Fruit fly (Drosophila melanogaster) whole organism, embryonic: Measurements from ENCODE around the gene tipE.

Source experiments
- CG10209 ChIP-seq: fragments of 200-800 bp; sonication (Bioruptor generic); optimal IDR thresholded peaks from 3 replicates; lab custom pipeline; 2017; ENCODE audit warnings: missing biosample characterization, mild to moderate bottlenecking, missing genetic modification characterization, missing genetic modification reagents
- CG10321 ChIP-seq: fragments of 200-800 bp; sonication (Bioruptor generic); IDR thresholded peaks from 2 replicates; pipeline ENCODE4 v1.3.6; 2022; ENCODE audit warnings: missing biosample characterization, missing genetic modification characterization
- CG10366 ChIP-seq: fragments of 200-800 bp; sonication (Bioruptor generic); IDR thresholded peaks from 2 replicates; pipeline ENCODE4 v1.3.6; 2022; ENCODE audit warnings: missing biosample characterization, missing genetic modification characterization
- CG11247 ChIP-seq: fragments of 200-800 bp; sonication (Bioruptor generic); IDR thresholded peaks from 2 replicates; pipeline ENCODE4 v1.3.6; 2022; ENCODE audit warnings: missing biosample characterization, missing genetic modification characterization
- CG11456 ChIP-seq: fragments of 200-800 bp; sonication (Bioruptor generic); IDR thresholded peaks from 3 replicates; pipeline ENCODE4 v1.3.6; 2022; ENCODE audit warnings: missing biosample characterization, missing genetic modification characterization
- CG15514 ChIP-seq: fragments of 200-800 bp; sonication (Bioruptor generic); optimal IDR thresholded peaks from 3 replicates; lab custom pipeline; 2017; ENCODE audit warnings: missing biosample characterization, missing genetic modification characterization, mild to moderate bottlenecking, moderate library complexity, missing genetic modification reagents
- CG15601 ChIP-seq: fragments of 200-800 bp; sonication (Bioruptor generic); optimal IDR thresholded peaks from 3 replicates; lab custom pipeline; 2019; ENCODE audit warnings: missing biosample characterization, mild to moderate bottlenecking, missing genetic modification characterization, moderate library complexity
- CG17361 ChIP-seq: fragments of 200-800 bp; sonication (Bioruptor generic); IDR thresholded peaks from 3 replicates; pipeline ENCODE4 v1.3.6; 2022; ENCODE audit warnings: missing biosample characterization, missing genetic modification characterization
- CG17568 ChIP-seq: fragments of 200-800 bp; sonication (Bioruptor generic); optimal IDR thresholded peaks from 2 replicates; lab custom pipeline; 2018; ENCODE audit warnings: missing biosample characterization, mild to moderate bottlenecking, missing genetic modification characterization, moderate library complexity
- CG2199 ChIP-seq: fragments of 200-800 bp; sonication (Bioruptor generic); IDR thresholded peaks from 3 replicates; pipeline ENCODE4 v1.3.6; 2022; ENCODE audit warnings: missing biosample characterization, missing genetic modification characterization
- CG2202 ChIP-seq: fragments of 200-800 bp; sonication (Bioruptor generic); optimal IDR thresholded peaks from 2 replicates; lab custom pipeline; 2018; ENCODE audit warnings: missing biosample characterization, mild to moderate bottlenecking, missing genetic modification characterization
- CG2678 ChIP-seq: fragments of 200-800 bp; sonication (Bioruptor generic); optimal IDR thresholded peaks from 3 replicates; lab custom pipeline; 2019; ENCODE audit warnings: missing biosample characterization, mild to moderate bottlenecking, missing genetic modification characterization, moderate library complexity
- CG3163 ChIP-seq: fragments of 200-800 bp; sonication (Bioruptor generic); optimal IDR thresholded peaks from 3 replicates; lab custom pipeline; 2016; ENCODE audit warnings: missing biosample characterization, missing genetic modification characterization
- CG4820 ChIP-seq: fragments of 200-800 bp; sonication (Bioruptor generic); optimal IDR thresholded peaks from 3 replicates; lab custom pipeline; 2016; ENCODE audit warnings: missing biosample characterization, missing genetic modification characterization
- CG9437 ChIP-seq: fragments of 200-800 bp; sonication (Bioruptor generic); optimal IDR thresholded peaks from 2 replicates; lab custom pipeline; 2018; ENCODE audit warnings: missing biosample characterization, mild to moderate bottlenecking, missing genetic modification characterization
- Dip2 ChIP-seq: fragments of 200-800 bp; sonication (Bioruptor generic); IDR thresholded peaks from 2 replicates; pipeline ENCODE4 v1.3.6; 2022; ENCODE audit warnings: missing biosample characterization, missing genetic modification characterization
- Oli ChIP-seq: fragments of 200-800 bp; sonication (Bioruptor generic); optimal IDR thresholded peaks from 2 replicates; lab custom pipeline; 2018; ENCODE audit warnings: missing biosample characterization, mild to moderate bottlenecking, missing genetic modification characterization, moderate library complexity
- Sry-δ ChIP-seq: fragments of 200-800 bp; sonication (Bioruptor generic); optimal IDR thresholded peaks from 2 replicates; lab custom pipeline; 2016; ENCODE audit warnings: missing biosample characterization, missing genetic modification characterization
- TFAM ChIP-seq: fragments of 200-800 bp; sonication (Bioruptor generic); optimal IDR thresholded peaks from 2 replicates; lab custom pipeline; 2017; ENCODE audit warnings: missing biosample characterization, missing genetic modification characterization, inconsistent platforms
- Trl ChIP-seq, 3 experiments: fragments of >200 bp in 2 of 3; fragments of 200-800 bp in 1 of 3; sonication (Bioruptor generic) in 1 of 3; optimal IDR thresholded peaks; 2 replicates in 1 of 3; 3 replicates in 2 of 3; lab custom pipeline; 2016 to 2017; ENCODE audit warnings: missing biosample characterization in 1 of 3, missing genetic modification characterization in 1 of 3
- amos ChIP-seq: fragments of 200-800 bp; sonication (Bioruptor generic); IDR thresholded peaks from 2 replicates; pipeline ENCODE4 v1.3.6; 2022; ENCODE audit warnings: missing biosample characterization, missing genetic modification characterization; ENCODE audit not compliant: partially characterized antibody
- ash1 ChIP-seq: fragments of 200-800 bp; sonication (Bioruptor generic); optimal IDR thresholded peaks from 2 replicates; lab custom pipeline; 2018; ENCODE audit warnings: missing biosample characterization, mild to moderate bottlenecking, missing genetic modification characterization
- chif ChIP-seq, 2 experiments: fragments of 200-800 bp; sonication (Bioruptor generic); optimal IDR thresholded peaks; 3 replicates each; lab custom pipeline; 2016; ENCODE audit warnings: missing biosample characterization in 2 of 2, missing genetic modification characterization in 2 of 2
- chn ChIP-seq: fragments of 200-800 bp; sonication (Bioruptor generic); optimal IDR thresholded peaks from 2 replicates; lab custom pipeline; 2016; ENCODE audit warnings: missing biosample characterization, missing genetic modification characterization
- da ChIP-seq: fragments of 200-800 bp; sonication (Bioruptor generic); optimal IDR thresholded peaks from 2 replicates; lab custom pipeline; 2016; ENCODE audit warnings: missing biosample characterization, missing genetic modification characterization
- dpn ChIP-seq, 2 experiments: fragments of 200-800 bp; sonication (Bioruptor generic); optimal IDR thresholded peaks; 3 replicates each; lab custom pipeline; 2016; ENCODE audit warnings: missing biosample characterization in 2 of 2, missing genetic modification characterization in 2 of 2
- dysf ChIP-seq: fragments of 200-800 bp; sonication (Bioruptor generic); IDR thresholded peaks from 3 replicates; pipeline ENCODE4 v1.3.6; 2022; ENCODE audit warnings: missing biosample characterization, missing genetic modification characterization
- en ChIP-seq: fragments of 200-800 bp; sonication (Bioruptor generic); optimal IDR thresholded peaks from 2 replicates; lab custom pipeline; 2016; ENCODE audit warnings: missing biosample characterization, missing genetic modification characterization
- ewg ChIP-seq: fragments of 200-800 bp; sonication (Bioruptor generic); optimal IDR thresholded peaks from 3 replicates; lab custom pipeline; 2017; ENCODE audit warnings: mild to moderate bottlenecking, missing biosample characterization, missing genetic modification reagents, missing genetic modification characterization
- ind ChIP-seq: fragments of 200-800 bp; sonication (Bioruptor generic); optimal IDR thresholded peaks from 3 replicates; lab custom pipeline; 2016; ENCODE audit warnings: missing biosample characterization, missing genetic modification characterization
- knrl ChIP-seq: fragments of 200-800 bp; sonication (Bioruptor generic); IDR thresholded peaks from 3 replicates; pipeline ENCODE4 v1.3.6; 2022; ENCODE audit warnings: missing biosample characterization, missing genetic modification characterization; ENCODE audit not compliant: partially characterized antibody
- lmd ChIP-seq: fragments of 200-800 bp; sonication (Bioruptor generic); IDR thresholded peaks from 2 replicates; pipeline ENCODE4 v1.3.6; 2022; ENCODE audit warnings: missing biosample characterization, missing genetic modification characterization
- lola ChIP-seq, 3 experiments: fragments of >200 bp in 2 of 3; fragments of 200-800 bp in 1 of 3; sonication (Bioruptor generic) in 1 of 3; optimal IDR thresholded peaks; 2 replicates each; lab custom pipeline; 2017 to 2019; ENCODE audit warnings: missing biosample characterization in 3 of 3, missing genetic modification characterization in 3 of 3, mild to moderate bottlenecking in 1 of 3, moderate library complexity in 1 of 3
- mam ChIP-seq: fragments of 200-800 bp; sonication (Bioruptor generic); optimal IDR thresholded peaks from 3 replicates; lab custom pipeline; 2016; ENCODE audit warnings: missing biosample characterization, missing genetic modification characterization
- nau ChIP-seq: fragments of 200-800 bp; sonication (Bioruptor generic); optimal IDR thresholded peaks from 3 replicates; lab custom pipeline; 2017; ENCODE audit warnings: missing biosample characterization, mild to moderate bottlenecking, missing genetic modification characterization, missing genetic modification reagents
- nom ChIP-seq: fragments of 200-800 bp; sonication (Bioruptor generic); optimal IDR thresholded peaks from 2 replicates; lab custom pipeline; 2017; ENCODE audit warnings: missing biosample characterization, missing genetic modification characterization, mild to moderate bottlenecking, moderate library complexity, missing genetic modification reagents
- otp ChIP-seq: fragments of 200-800 bp; sonication (Bioruptor generic); IDR thresholded peaks from 3 replicates; pipeline ENCODE4, ENCODE4 v1.3.6; 2022; ENCODE audit warnings: missing biosample characterization, missing genetic modification characterization
- rib ChIP-seq: fragments of 200-800 bp; sonication (Bioruptor generic); IDR thresholded peaks from 2 replicates; pipeline ENCODE4 v1.3.6; 2022; ENCODE audit warnings: missing biosample characterization, missing genetic modification characterization
- schlank ChIP-seq: fragments of 200-800 bp; sonication (Bioruptor generic); optimal IDR thresholded peaks from 2 replicates; lab custom pipeline; 2018; ENCODE audit warnings: missing biosample characterization, mild to moderate bottlenecking, missing genetic modification characterization
- sqz ChIP-seq: fragments of 200-800 bp; sonication (Bioruptor generic); optimal IDR thresholded peaks from 3 replicates; lab custom pipeline; 2018; ENCODE audit warnings: missing biosample characterization, mild to moderate bottlenecking, missing genetic modification characterization
- tgo ChIP-seq: fragments of 200-800 bp; sonication (Bioruptor generic); IDR thresholded peaks from 3 replicates; pipeline ENCODE4 v1.3.6; 2022; ENCODE audit warnings: missing biosample characterization, missing genetic modification characterization
- tin ChIP-seq: fragments of 200-800 bp; sonication (Bioruptor generic); optimal IDR thresholded peaks from 3 replicates; lab custom pipeline; 2016; ENCODE audit warnings: missing biosample characterization, missing genetic modification characterization
- tll ChIP-seq, 2 experiments: fragments of 200-800 bp in 1 of 2; fragments of >200 bp in 1 of 2; sonication (Bioruptor generic) in 1 of 2; optimal IDR thresholded peaks; 2 replicates each; lab custom pipeline; 2017 to 2019; ENCODE audit warnings: missing biosample characterization in 2 of 2, missing genetic modification characterization in 2 of 2, mild to moderate bottlenecking in 1 of 2, moderate library complexity in 1 of 2
- toy ChIP-seq: fragments of 200-800 bp; sonication (Bioruptor generic); IDR thresholded peaks from 2 replicates; pipeline ENCODE4 v1.3.6; 2022; ENCODE audit warnings: missing biosample characterization, missing genetic modification characterization
- zf30C ChIP-seq: fragments of 200-800 bp; sonication (Bioruptor generic); optimal IDR thresholded peaks from 3 replicates; lab custom pipeline; 2018; ENCODE audit warnings: missing biosample characterization, mild to moderate bottlenecking, missing genetic modification characterization
- zfh1 ChIP-seq: fragments of 200-800 bp; sonication (Bioruptor generic); IDR thresholded peaks from 3 replicates; pipeline ENCODE4 v1.3.6; 2022; ENCODE audit warnings: missing biosample characterization, missing genetic modification characterization

Gene tipE

DNA sequence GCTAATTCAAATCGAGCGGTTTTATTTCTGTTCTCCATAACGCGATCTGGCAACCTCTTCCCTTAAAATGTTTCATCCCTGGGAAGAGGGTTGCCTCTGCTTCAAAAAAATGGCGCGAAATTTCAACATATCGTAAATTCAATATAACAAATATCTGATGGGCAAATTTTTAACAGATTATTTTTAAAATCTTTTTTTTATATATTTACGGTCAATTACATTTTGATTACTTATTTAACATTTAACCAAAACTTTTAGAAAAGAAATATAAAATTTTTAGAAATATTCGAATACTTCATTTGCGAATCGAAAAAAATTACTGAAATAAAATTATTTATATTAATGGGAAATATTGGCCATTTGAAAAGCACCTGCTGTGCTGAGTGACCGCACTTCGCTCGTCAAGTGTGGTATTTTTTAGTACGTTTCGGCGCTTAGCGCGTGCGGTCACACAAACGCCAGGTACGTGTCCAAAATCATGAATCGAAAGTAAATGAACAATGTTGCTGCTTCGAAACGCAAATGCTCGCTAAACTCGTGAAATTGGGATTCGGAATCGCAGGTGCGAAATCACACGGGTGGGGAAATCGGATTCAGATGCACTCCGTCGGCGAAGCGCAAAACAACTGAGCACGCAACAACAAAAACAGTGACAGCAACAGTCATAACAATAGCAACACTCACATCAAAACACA lies 18.2 kb upstream of the tipE start, which contains the start of gene Ero1L (continued):
- TF ChIP-seq nom (GFP tag; lab: Kevin White, UChicago) (no peak), da (no peak), tll (GFP tag; optimal IDR thresholded peaks at IDR 0.05; lab: Kevin White, UChicago) (no peak), Oli (tag; lab: Kevin White, UChicago) (no peak), CG17361 (GFP tag; lab: Robert Waterston, UW) (peak; percentile 68; the same call in 2 of the 3 replicates), schlank (tag; lab: Kevin White, UChicago) (no peak), Dip2 (GFP tag; lab: Robert Waterston, UW) (no peak), Sry-δ (GFP tag; lab: Kevin White, UChicago) (peak; percentile 9), CG3163 (peak; percentile 24), CG10209 (no peak), CG15601 (tag; lab: Kevin White, UChicago) (peak; percentile 45), rib (GFP tag; lab: Robert Waterston, UW) (peak; percentile 52; the same call in 1 of the 2 replicates), CG10321 (no peak), CG11456 (GFP tag; lab: Robert Waterston, UW) (0 out of 3 replicates have a peak, but pooled peaks have one; percentile 59), zf30C (GFP tag; lab: Kevin White, UChicago) (no peak)

DNA sequence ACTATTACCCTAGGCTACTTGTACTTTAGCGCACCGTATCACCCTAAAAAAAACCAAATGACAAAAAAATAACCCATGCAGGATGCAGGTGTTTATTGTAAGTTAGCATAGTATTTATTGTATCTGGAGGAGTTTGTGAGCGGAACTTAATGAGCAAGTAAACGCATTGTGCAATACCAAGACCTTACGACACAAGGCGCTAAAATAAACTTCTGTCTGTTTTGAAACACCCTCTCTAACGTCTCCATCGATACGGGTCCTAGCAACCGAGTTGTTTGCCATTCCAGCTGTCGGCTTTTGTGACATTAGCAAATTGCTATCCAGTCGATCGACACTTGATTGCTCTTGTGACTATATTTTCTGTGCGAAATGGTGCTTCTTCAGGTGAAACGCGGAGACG lies 14.7 kb upstream of the tipE start, which contains the start of gene CG18675:
TSS of gene CG18675 (plus strand) at position 301 of the 400 bp plus-strand sequence.
- TF ChIP-seq ash1 (GFP tag; lab: Kevin White, UChicago) (no peak), CG17568 (GFP tag; lab: Kevin White, UChicago) (no peak), CG9437 (no peak), lola (GFP tag; optimal IDR thresholded peaks at IDR 0.05; lab: Kevin White, UChicago) (no peak), lmd (GFP tag; lab: Robert Waterston, UW) (no peak), tgo (GFP tag; lab: Robert Waterston, UW) (no peak), CG10366 (no peak), CG2199 (GFP tag; lab: Robert Waterston, UW) (no peak), dpn (GFP tag; optimal IDR thresholded peaks at IDR 0.05; lab: Kevin White, UChicago) (no peak)

DNA sequence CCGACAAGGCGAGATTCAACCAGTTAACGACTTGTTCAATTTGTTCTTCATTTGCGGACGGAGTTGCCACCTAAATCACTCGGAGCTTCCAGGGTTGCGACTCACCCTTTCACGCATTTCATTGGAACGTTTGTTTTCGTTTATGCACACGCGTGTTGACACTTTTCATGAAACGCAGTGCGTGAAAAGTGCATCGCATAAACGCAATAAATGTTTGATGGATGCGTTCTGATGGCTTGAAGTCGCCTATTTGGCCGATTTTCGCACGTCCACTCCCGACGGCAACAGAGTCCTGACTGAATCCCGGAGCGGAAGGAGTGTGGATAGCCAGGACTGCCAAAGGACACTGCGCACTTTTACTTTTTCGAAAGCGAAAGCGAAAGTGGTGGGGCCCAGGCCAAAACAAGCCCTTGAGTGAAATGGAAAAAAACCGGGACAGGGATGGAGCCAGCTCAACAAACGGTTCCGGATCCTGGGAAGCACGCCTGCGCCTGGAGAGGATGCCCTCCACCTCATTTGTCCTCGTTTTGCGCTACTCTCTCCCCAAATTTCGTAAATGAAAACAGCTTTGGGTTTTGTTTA lies 10.2 kb upstream of the tipE start, which contains the start of gene Teh4:
TSS of gene Teh4 (minus strand) at position 290 of the 582 bp plus-strand sequence.
- TF ChIP-seq Trl (optimal IDR thresholded peaks at IDR 0.05; lab: Kevin White, UChicago) = peak in 1 of 2 experiments; percentile 22
- no peak for TF ChIP-seq Trl (GFP tag; optimal IDR thresholded peaks at IDR 0.05; lab: Kevin White, UChicago)
- TF ChIP-seq toy (GFP tag; lab: Robert Waterston, UW) = no peak
- no peak for TF ChIP-seq chn (GFP tag; lab: Kevin White, UChicago)
- TF ChIP-seq zfh1 = no peak
- no peak for TF ChIP-seq sqz (GFP tag; lab: Kevin White, UChicago)
- TF ChIP-seq mam (GFP tag; lab: Kevin White, UChicago) = no peak
- TF ChIP-seq en (GFP tag; lab: Kevin White, UChicago) = no peak
- TF ChIP-seq da = no peak
- no peak for TF ChIP-seq nau (GFP tag; lab: Kevin White, UChicago)
- TF ChIP-seq CG15514 (GFP tag; lab: Kevin White, UChicago) = peak; percentile 97
- TF ChIP-seq knrl (GFP tag; lab: Robert Waterston, UW) = 0 out of 3 replicates have a peak, but pooled peaks have one; percentile 19
- no peak for TF ChIP-seq chif (GFP tag; optimal IDR thresholded peaks at IDR 0.05; lab: Kevin White, UChicago)
- TF ChIP-seq TFAM (GFP tag; lab: Kevin White, UChicago) = no peak
- no peak for TF ChIP-seq ind (GFP tag; lab: Kevin White, UChicago)
- 0 out of 2 replicates have a peak, but pooled peaks have one; percentile 12 for TF ChIP-seq amos
- TF ChIP-seq ewg = peak; percentile 89
- no peak for TF ChIP-seq otp (GFP tag; lab: Robert Waterston, UW)
- no peak for TF ChIP-seq tin
- TF ChIP-seq CG2678 (tag; lab: Kevin White, UChicago) = no peak
- 0 out of 3 replicates have a peak, but pooled peaks have one; percentile 9 for TF ChIP-seq dysf (GFP tag; lab: Robert Waterston, UW)
- TF ChIP-seq CG2202 (tag; lab: Kevin White, UChicago) = no peak
- TF ChIP-seq CG4820 (GFP tag; lab: Kevin White, UChicago) = peak; percentile 72
- TF ChIP-seq CG11247 (GFP tag; lab: Robert Waterston, UW) = 0 out of 2 replicates have a peak, but pooled peaks have one; percentile 5
